Fruit fly (Drosophila melanogaster) whole organism, embryonic: ENCODE data around the gene CG13917.
A peak's percentile ranks its signal among the peaks of the same experiment; 100 is the strongest.

Experiments
- Awh ChIP-seq: fragments of 200-800 bp; sonication (Bioruptor generic); IDR thresholded peaks from 2 replicates; pipeline ENCODE4, ENCODE4 v1.3.6; 2022; ENCODE audit warnings: missing biosample characterization, missing genetic modification characterization
- CG10267 ChIP-seq: fragments of 200-800 bp; sonication (Bioruptor generic); optimal IDR thresholded peaks from 2 replicates; lab custom pipeline; 2018; ENCODE audit warnings: missing biosample characterization, mild to moderate bottlenecking, missing genetic modification characterization, moderate library complexity
- CG10321 ChIP-seq: fragments of 200-800 bp; sonication (Bioruptor generic); IDR thresholded peaks from 2 replicates; pipeline ENCODE4 v1.3.6; 2022; ENCODE audit warnings: missing biosample characterization, missing genetic modification characterization
- CG10979 ChIP-seq: fragments of 200-800 bp; sonication (Bioruptor generic); optimal IDR thresholded peaks from 2 replicates; lab custom pipeline; 2018; ENCODE audit warnings: missing biosample characterization, mild to moderate bottlenecking, missing genetic modification characterization, moderate library complexity
- CG11696 ChIP-seq: fragments of 200-800 bp; sonication (Bioruptor generic); IDR thresholded peaks from 2 replicates; pipeline ENCODE4 v1.3.6; 2022; ENCODE audit warnings: missing biosample characterization, missing genetic modification characterization
- CG13894 ChIP-seq: fragments of 200-800 bp; sonication (Bioruptor generic); optimal IDR thresholded peaks from 3 replicates; lab custom pipeline; 2018; ENCODE audit warnings: missing biosample characterization, mild to moderate bottlenecking, missing genetic modification characterization, moderate library complexity
- CG14965 ChIP-seq: fragments of 200-800 bp; sonication (Bioruptor generic); optimal IDR thresholded peaks from 2 replicates; lab custom pipeline; 2016; ENCODE audit warnings: missing biosample characterization, missing genetic modification characterization, borderline replicate concordance
- CG17361 ChIP-seq: fragments of 200-800 bp; sonication (Bioruptor generic); IDR thresholded peaks from 3 replicates; pipeline ENCODE4 v1.3.6; 2022; ENCODE audit warnings: missing biosample characterization, missing genetic modification characterization
- CG2712 ChIP-seq: fragments of 200-800 bp; optimal IDR thresholded peaks from 3 replicates; lab custom pipeline; 2019; ENCODE audit warnings: missing biosample characterization, mild to moderate bottlenecking, missing genetic modification characterization, moderate library complexity
- CG30431 ChIP-seq: fragments of 200-800 bp; sonication (Bioruptor generic); optimal IDR thresholded peaks from 2 replicates; lab custom pipeline; 2017; ENCODE audit warnings: missing biosample characterization, missing genetic modification characterization
- CG3065 ChIP-seq: fragments of 200-800 bp; sonication (Bioruptor generic); optimal IDR thresholded peaks from 2 replicates; lab custom pipeline; 2016; ENCODE audit warnings: missing biosample characterization, missing genetic modification characterization
- CG32767 ChIP-seq: fragments of 200-800 bp; sonication (Bioruptor generic); IDR thresholded peaks from 2 replicates; pipeline ENCODE4 v1.3.6; 2022; ENCODE audit warnings: missing biosample characterization, missing genetic modification characterization
- CG3281 ChIP-seq: fragments of 200-800 bp; sonication (Bioruptor generic); optimal IDR thresholded peaks from 3 replicates; lab custom pipeline; 2017; ENCODE audit warnings: missing biosample characterization, mild to moderate bottlenecking, missing genetic modification characterization
- CG34224 ChIP-seq: fragments of 200-800 bp; sonication (Bioruptor generic); IDR thresholded peaks from 3 replicates; pipeline ENCODE4 v1.3.6; 2022; ENCODE audit warnings: missing biosample characterization, missing genetic modification characterization; ENCODE audit not compliant: partially characterized antibody
- CG4328 ChIP-seq: fragments of 200-800 bp; sonication (Bioruptor generic); optimal IDR thresholded peaks from 3 replicates; lab custom pipeline; 2017; ENCODE audit warnings: missing biosample characterization, missing genetic modification reagents, missing genetic modification characterization
- CG7271 ChIP-seq: fragments of 200-800 bp; sonication (Bioruptor generic); optimal IDR thresholded peaks from 2 replicates; lab custom pipeline; 2018; ENCODE audit warnings: missing biosample characterization, mild to moderate bottlenecking, missing genetic modification characterization, moderate library complexity
- CG8924 ChIP-seq: fragments of 200-800 bp; optimal IDR thresholded peaks from 3 replicates; lab custom pipeline; 2019; ENCODE audit warnings: missing biosample characterization, mild to moderate bottlenecking, missing genetic modification characterization, moderate library complexity
- CTCF ChIP-seq: fragments of 200-800 bp; sonication (Bioruptor generic); optimal IDR thresholded peaks from 2 replicates; lab custom pipeline; 2017; ENCODE audit warnings: missing biosample characterization, mild to moderate bottlenecking, missing genetic modification characterization, moderate library complexity
- Camta ChIP-seq: fragments of 200-800 bp; sonication (Bioruptor generic); optimal IDR thresholded peaks from 2 replicates; lab custom pipeline; 2016; ENCODE audit warnings: missing biosample characterization, missing genetic modification characterization
- Deaf1 ChIP-seq: fragments of 200-800 bp; optimal IDR thresholded peaks from 3 replicates; lab custom pipeline; 2019; ENCODE audit warnings: missing biosample characterization, mild to moderate bottlenecking, missing genetic modification characterization, moderate library complexity
- Ets65A ChIP-seq: fragments of 200-800 bp; sonication (Bioruptor generic); peaks from one replicate; lab custom pipeline; 2016; ENCODE audit warnings: missing biosample characterization, missing genetic modification characterization
- Fer1 ChIP-seq: fragments of 200-800 bp; sonication (Bioruptor generic); optimal IDR thresholded peaks from 2 replicates; lab custom pipeline; 2017; ENCODE audit warnings: missing biosample characterization, mild to moderate bottlenecking, missing genetic modification characterization
- GATAe ChIP-seq: fragments of 200-800 bp; sonication (Bioruptor generic); conservative IDR thresholded peaks from 2 replicates; pipeline ENCODE4 v1.3.6; 2022; ENCODE audit warnings: missing biosample characterization, missing genetic modification characterization
- HHEX ChIP-seq: fragments of 200-800 bp; sonication (Bioruptor generic); optimal IDR thresholded peaks from 3 replicates; lab custom pipeline; 2017; ENCODE audit warnings: missing biosample characterization, mild to moderate bottlenecking, missing genetic modification characterization, missing genetic modification reagents
- Hmr ChIP-seq: fragments of 200-800 bp; sonication (Bioruptor generic); optimal IDR thresholded peaks from 3 replicates; lab custom pipeline; 2017; ENCODE audit warnings: mild to moderate bottlenecking, missing biosample characterization, missing genetic modification reagents, missing genetic modification characterization
- Max ChIP-seq: fragments of 200-800 bp; sonication (Bioruptor generic); optimal IDR thresholded peaks from 2 replicates; lab custom pipeline; 2016; ENCODE audit warnings: missing biosample characterization, mild to moderate bottlenecking, missing genetic modification characterization
- Med ChIP-seq: fragments of 200-800 bp; sonication (Bioruptor generic); peaks from one replicate; lab custom pipeline; 2016; ENCODE audit warnings: missing biosample characterization, missing genetic modification characterization, mild to moderate bottlenecking, inconsistent platforms, moderate library complexity
- Rfx ChIP-seq: fragments of 200-800 bp; sonication (Bioruptor generic); IDR thresholded peaks from 2 replicates; pipeline ENCODE4 v1.3.6; 2022; ENCODE audit warnings: missing biosample characterization, missing genetic modification characterization
- Sry-δ ChIP-seq: fragments of 200-800 bp; sonication (Bioruptor generic); optimal IDR thresholded peaks from 2 replicates; lab custom pipeline; 2016; ENCODE audit warnings: missing biosample characterization, missing genetic modification characterization
- Taf1 ChIP-seq: fragments of 200-800 bp; sonication (Bioruptor generic); IDR thresholded peaks from 2 replicates; pipeline ENCODE4 v1.3.6; 2022; ENCODE audit warnings: missing biosample characterization, missing genetic modification characterization
- aop ChIP-seq: fragments of 200-800 bp; sonication (Bioruptor generic); IDR thresholded peaks from 2 replicates; pipeline ENCODE4 v1.3.6; 2022; ENCODE audit warnings: missing biosample characterization, missing genetic modification characterization
- ap ChIP-seq: fragments of 200-800 bp; sonication (Bioruptor generic); IDR thresholded peaks from 2 replicates; pipeline ENCODE4 v1.3.6; 2022; ENCODE audit warnings: missing biosample characterization, missing genetic modification characterization
- ash1 ChIP-seq: fragments of 200-800 bp; sonication (Bioruptor generic); optimal IDR thresholded peaks from 2 replicates; lab custom pipeline; 2018; ENCODE audit warnings: missing biosample characterization, mild to moderate bottlenecking, missing genetic modification characterization
- bbx ChIP-seq: fragments of 200-800 bp; sonication (Bioruptor generic); IDR thresholded peaks from 2 replicates; pipeline ENCODE4 v1.3.6; 2022; ENCODE audit warnings: missing biosample characterization, missing genetic modification characterization; ENCODE audit not compliant: partially characterized antibody
- br ChIP-seq: fragments of >200 bp; optimal IDR thresholded peaks from 2 replicates; lab custom pipeline; 2017
- chif ChIP-seq, 2 experiments: fragments of 200-800 bp; sonication (Bioruptor generic); optimal IDR thresholded peaks; 3 replicates each; lab custom pipeline; 2016; ENCODE audit warnings: missing biosample characterization in 2 of 2, missing genetic modification characterization in 2 of 2
- chm ChIP-seq: fragments of 200-800 bp; sonication (Bioruptor generic); IDR thresholded peaks from 2 replicates; pipeline ENCODE4 v1.3.6; 2022; ENCODE audit warnings: missing biosample characterization, missing genetic modification characterization
- ci ChIP-seq: fragments of 200-800 bp; sonication (Bioruptor generic); IDR thresholded peaks from 3 replicates; pipeline ENCODE4 v1.3.6; 2022; ENCODE audit warnings: missing biosample characterization, missing genetic modification characterization
- dpn ChIP-seq, 2 experiments: fragments of 200-800 bp; sonication (Bioruptor generic); optimal IDR thresholded peaks; 3 replicates each; lab custom pipeline; 2016; ENCODE audit warnings: missing biosample characterization in 2 of 2, missing genetic modification characterization in 2 of 2
- emc ChIP-seq: fragments of 200-800 bp; sonication (Bioruptor generic); optimal IDR thresholded peaks from 2 replicates; lab custom pipeline; 2016; ENCODE audit warnings: missing biosample characterization, missing genetic modification characterization
- fd102C ChIP-seq: fragments of 200-800 bp; sonication (Bioruptor generic); optimal IDR thresholded peaks from 2 replicates; lab custom pipeline; 2018; ENCODE audit warnings: missing biosample characterization, mild to moderate bottlenecking, missing genetic modification characterization, moderate library complexity
- fru ChIP-seq: fragments of >200 bp; optimal IDR thresholded peaks from 2 replicates; lab custom pipeline; 2017
- gem ChIP-seq: fragments of 200-800 bp; sonication (Bioruptor generic); optimal IDR thresholded peaks from 2 replicates; lab custom pipeline; 2019; ENCODE audit warnings: missing biosample characterization, mild to moderate bottlenecking, missing genetic modification characterization, moderate library complexity
- ham ChIP-seq: fragments of 200-800 bp; sonication (Bioruptor generic); IDR thresholded peaks from 2 replicates; pipeline ENCODE4 v1.3.6; 2022; ENCODE audit warnings: missing biosample characterization, missing genetic modification characterization
- ken ChIP-seq: fragments of 200-800 bp; sonication (Bioruptor generic); IDR thresholded peaks from 3 replicates; pipeline ENCODE4 v1.3.6; 2022; ENCODE audit warnings: missing biosample characterization, missing genetic modification characterization
- lbe ChIP-seq: fragments of 200-800 bp; sonication (Bioruptor generic); optimal IDR thresholded peaks from 2 replicates; lab custom pipeline; 2016; ENCODE audit warnings: missing biosample characterization, mild to moderate bottlenecking, missing genetic modification characterization
- lov ChIP-seq, 2 experiments: fragments of 200-800 bp in 1 of 2; fragments of >200 bp in 1 of 2; sonication (Bioruptor generic) in 1 of 2; IDR thresholded peaks in 1 of 2; optimal IDR thresholded peaks in 1 of 2; 2 replicates in 1 of 2; 3 replicates in 1 of 2; pipeline versions ENCODE4 v1.3.6 to Lab custom; 2017 to 2022; ENCODE audit warnings: missing biosample characterization in 1 of 2, missing genetic modification characterization in 1 of 2
- mam ChIP-seq: fragments of 200-800 bp; sonication (Bioruptor generic); optimal IDR thresholded peaks from 3 replicates; lab custom pipeline; 2016; ENCODE audit warnings: missing biosample characterization, missing genetic modification characterization
- pb ChIP-seq: fragments of 200-800 bp; sonication (Bioruptor generic); optimal IDR thresholded peaks from 3 replicates; lab custom pipeline; 2016; ENCODE audit warnings: missing biosample characterization, missing genetic modification characterization
- slbo ChIP-seq: fragments of 200-800 bp; sonication (Bioruptor generic); IDR thresholded peaks from 2 replicates; pipeline ENCODE4 v1.3.6; 2022; ENCODE audit warnings: missing biosample characterization, missing genetic modification characterization
- tx ChIP-seq: fragments of 200-800 bp; sonication (Bioruptor generic); optimal IDR thresholded peaks from 2 replicates; lab custom pipeline; 2016; ENCODE audit warnings: missing biosample characterization, missing genetic modification characterization
- yki ChIP-seq: fragments of >200 bp; optimal IDR thresholded peaks from 3 replicates; lab custom pipeline; 2018

CG13917 gene

DNA sequence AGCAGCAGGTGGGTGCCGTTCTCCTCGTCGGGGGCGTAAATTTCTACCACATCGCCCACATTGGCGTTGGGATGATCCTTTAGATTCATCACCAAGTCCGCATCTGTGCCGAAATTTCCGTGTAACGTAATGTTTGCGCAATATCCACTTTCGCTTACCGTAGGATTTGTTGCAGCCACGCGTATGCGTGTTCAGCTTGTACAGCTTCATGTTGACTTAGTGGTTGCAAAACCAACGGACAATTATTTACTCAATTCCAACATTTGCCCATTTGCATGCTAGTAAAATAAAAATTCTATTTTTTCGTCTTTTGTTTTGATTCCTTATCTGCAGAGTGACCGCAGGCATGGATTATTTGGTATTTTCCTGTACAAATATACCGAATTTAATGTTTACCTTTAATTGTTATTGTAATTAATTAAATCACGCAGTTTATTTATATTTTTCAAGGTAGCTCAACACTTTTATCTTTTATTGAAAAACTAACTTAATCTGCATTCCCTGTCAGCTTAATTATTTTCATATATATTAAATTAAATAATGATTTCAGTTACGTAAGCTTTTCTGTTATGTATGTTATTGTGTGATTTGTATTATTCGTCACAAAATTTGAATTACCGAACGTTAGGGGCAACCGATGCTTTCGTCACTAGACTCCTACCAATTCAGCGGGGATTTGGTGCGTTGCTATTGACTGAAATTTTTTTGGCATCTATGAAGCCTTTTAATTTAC is 42.6 kb upstream of the CG13917 start, which contains the start of gene Iml1 (continued):
- no peak for TF ChIP-seq lbe (GFP tag; lab: Kevin White, UChicago)
- peak; percentile 77 for TF ChIP-seq slbo (GFP tag; lab: Robert Waterston, UW)
- TF ChIP-seq Max (GFP tag; lab: Kevin White, UChicago) = no peak
- TF ChIP-seq ci = no peak
- TF ChIP-seq CG11696 = no peak
- TF ChIP-seq pb = no peak
- no peak for TF ChIP-seq gem
- TF ChIP-seq CG32767 (GFP tag; lab: Robert Waterston, UW) = no peak
- TF ChIP-seq CG3065 = no peak
- no peak for TF ChIP-seq Camta (GFP tag; lab: Kevin White, UChicago)
- peak; percentile 80 for TF ChIP-seq Rfx (GFP tag; lab: Robert Waterston, UW)
- no peak for TF ChIP-seq aop (GFP tag; lab: Robert Waterston, UW)
- TF ChIP-seq CG17361 (GFP tag; lab: Robert Waterston, UW) = no peak; the same call in 2 of the 3 replicates
- no peak for TF ChIP-seq GATAe
- no peak for TF ChIP-seq CG7271 (tag; lab: Kevin White, UChicago)
- TF ChIP-seq lov (optimal IDR thresholded peaks at IDR 0.05; lab: Kevin White, UChicago) = no peak
- no peak for TF ChIP-seq lov (GFP tag; IDR thresholded peaks at IDR 0.05; lab: Robert Waterston, UW)
- TF ChIP-seq CG2712 (tag; lab: Kevin White, UChicago) = no peak
- TF ChIP-seq Sry-δ (GFP tag; lab: Kevin White, UChicago) = no peak
- TF ChIP-seq fd102C (GFP tag; lab: Kevin White, UChicago) = no peak
- no peak for TF ChIP-seq ham (GFP tag; lab: Robert Waterston, UW)
- TF ChIP-seq bbx (GFP tag; lab: Robert Waterston, UW) = no peak
- TF ChIP-seq fru = no peak
- no peak for TF ChIP-seq HHEX (GFP tag; lab: Kevin White, UChicago)
- TF ChIP-seq Hmr (GFP tag; lab: Kevin White, UChicago) = no peak
- no peak for TF ChIP-seq tx
- TF ChIP-seq CG14965 (GFP tag; lab: Kevin White, UChicago) = no peak
- TF ChIP-seq CG10267 = peak; percentile 47
- no peak for TF ChIP-seq Deaf1 (tag; lab: Kevin White, UChicago)
- TF ChIP-seq Med (GFP tag; lab: Kevin White, UChicago) = peak; percentile 74
- no peak for TF ChIP-seq emc
- no peak for TF ChIP-seq CTCF (GFP tag; lab: Kevin White, UChicago)
- TF ChIP-seq CG4328 (GFP tag; lab: Kevin White, UChicago) = no peak
- TF ChIP-seq Awh (GFP tag; lab: Robert Waterston, UW) = no peak
- TF ChIP-seq Fer1 = no peak
- no peak for TF ChIP-seq chif (GFP tag; optimal IDR thresholded peaks at IDR 0.05; lab: Kevin White, UChicago)
- TF ChIP-seq CG8924 (tag; lab: Kevin White, UChicago) = peak; percentile 60
- no peak for TF ChIP-seq mam (GFP tag; lab: Kevin White, UChicago)
- no peak for TF ChIP-seq CG30431 (GFP tag; lab: Kevin White, UChicago)
- no peak for TF ChIP-seq dpn (GFP tag; optimal IDR thresholded peaks at IDR 0.05; lab: Kevin White, UChicago)
- peak; percentile 24 for TF ChIP-seq CG10979 (tag; lab: Kevin White, UChicago)
- TF ChIP-seq CG13894 (tag; lab: Kevin White, UChicago) = no peak
- no peak for TF ChIP-seq chm (GFP tag; lab: Robert Waterston, UW)
- TF ChIP-seq ap (GFP tag; lab: Robert Waterston, UW) = peak; percentile 21; the same call in 1 of the 2 replicates
- no peak for TF ChIP-seq CG34224 (GFP tag; lab: Robert Waterston, UW)
- 0 out of 2 replicates have a peak, but pooled peaks have one; percentile 17 for TF ChIP-seq Taf1 (GFP tag; lab: Robert Waterston, UW)
- TF ChIP-seq yki (lab: Kevin White, UChicago) = no peak
- no peak for TF ChIP-seq ash1 (GFP tag; lab: Kevin White, UChicago)
- no peak for TF ChIP-seq br
- TF ChIP-seq Ets65A = peak; percentile 92
- no peak for TF ChIP-seq CG3281 (GFP tag; lab: Kevin White, UChicago)
- TF ChIP-seq ken (GFP tag; lab: Robert Waterston, UW) = 0 out of 3 replicates have a peak, but pooled peaks have one; percentile 23
- no peak for TF ChIP-seq CG10321 (GFP tag; lab: Robert Waterston, UW)
